Worm (Caenorhabditis elegans): ENCODE measurements around the gene R10E12.2.

DNA sequence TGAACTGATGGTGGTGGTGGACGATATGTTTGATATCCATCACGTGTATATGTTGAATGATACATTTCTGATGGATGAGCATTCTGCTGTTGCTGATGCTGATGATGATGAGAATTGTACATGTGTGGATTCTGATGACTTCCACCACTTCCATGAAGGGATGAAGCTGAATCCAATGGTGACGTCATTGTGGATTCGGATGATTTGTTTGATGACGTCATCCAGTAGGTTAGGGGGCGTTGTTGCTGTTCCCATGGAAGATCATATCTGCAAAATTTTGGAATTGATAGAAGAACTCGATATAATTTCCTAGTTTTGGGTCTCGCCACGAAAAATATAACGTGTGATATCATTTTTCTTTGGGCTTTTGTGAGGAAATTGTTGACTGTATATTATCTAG, 10.2 kb downstream of the R10E12.2 start:
- TF ChIP-seq Y67H2A.10 (GFP tag; conservative IDR thresholded peaks at IDR 0.05) (no peak), rec-8 (tag; optimal IDR thresholded peaks at IDR 0.05) (no peak), bed-2 (GFP tag; IDR thresholded peaks at IDR 0.05) (no peak), efl-1 (GFP tag; optimal IDR thresholded peaks at IDR 0.05) (no peak), snpc-4 (GFP tag; optimal IDR thresholded peaks at IDR 0.05) (no peak), snpc-4 (tag; optimal IDR thresholded peaks at IDR 0.05) (no peak), unc-62 (GFP tag; optimal IDR thresholded peaks at IDR 0.05) (no peak), T07F8.4 (tag; optimal IDR thresholded peaks at IDR 0.05) (no peak), B0336.3 (GFP tag; IDR thresholded peaks at IDR 0.05) (no peak), sdz-38 (tag; optimal IDR thresholded peaks at IDR 0.05) (no peak), lin-35 (GFP tag; optimal IDR thresholded peaks at IDR 0.05) (no peak)

Data from whole organism, young adult.